Worm (Caenorhabditis elegans) whole organism, midembryonic: ENCODE results near the gene sto-6.

Experiments
- T22C8.4 ChIP-seq: fragments of 200-800 bp; sonication (Bioruptor generic); IDR thresholded peaks from 2 replicates; pipeline ENCODE4 v1.3.6; 2022; ENCODE audit warnings: missing genetic modification characterization, missing compliant biosample characterization
- klf-2 ChIP-seq: fragments of 200-800 bp; sonication (Bioruptor generic); conservative IDR thresholded peaks from 2 replicates; pipeline ENCODE4 v1.3.6; 2022; ENCODE audit warnings: missing genetic modification reagents, missing genetic modification characterization, missing compliant biosample characterization
- med-1 ChIP-seq: sonication (generic microtip); optimal IDR thresholded peaks from 2 replicates; lab custom pipeline; 2017; ENCODE audit warnings: missing genetic modification characterization, mild to moderate bottlenecking, missing compliant biosample characterization, antibody characterized with exemption, missing genetic modification reagents; ENCODE audit not compliant: insufficient read depth
- ref-1 ChIP-seq: fragments of 200-800 bp; sonication (Bioruptor generic); conservative IDR thresholded peaks from 2 replicates; pipeline ENCODE4 v1.3.6; 2022; ENCODE audit warnings: missing genetic modification reagents, missing genetic modification characterization, missing compliant biosample characterization
- tab-1 ChIP-seq: fragments of 200-800 bp; sonication (Bioruptor generic); IDR thresholded peaks from 2 replicates; pipeline ENCODE4 v1.3.6; 2022; ENCODE audit warnings: missing genetic modification characterization, missing compliant biosample characterization
- ztf-23 ChIP-seq: fragments of 200-800 bp; sonication (Bioruptor generic); IDR thresholded peaks from 2 replicates; pipeline ENCODE4 v1.3.6; 2022; ENCODE audit warnings: missing genetic modification reagents, missing genetic modification characterization, missing compliant biosample characterization

DNA sequence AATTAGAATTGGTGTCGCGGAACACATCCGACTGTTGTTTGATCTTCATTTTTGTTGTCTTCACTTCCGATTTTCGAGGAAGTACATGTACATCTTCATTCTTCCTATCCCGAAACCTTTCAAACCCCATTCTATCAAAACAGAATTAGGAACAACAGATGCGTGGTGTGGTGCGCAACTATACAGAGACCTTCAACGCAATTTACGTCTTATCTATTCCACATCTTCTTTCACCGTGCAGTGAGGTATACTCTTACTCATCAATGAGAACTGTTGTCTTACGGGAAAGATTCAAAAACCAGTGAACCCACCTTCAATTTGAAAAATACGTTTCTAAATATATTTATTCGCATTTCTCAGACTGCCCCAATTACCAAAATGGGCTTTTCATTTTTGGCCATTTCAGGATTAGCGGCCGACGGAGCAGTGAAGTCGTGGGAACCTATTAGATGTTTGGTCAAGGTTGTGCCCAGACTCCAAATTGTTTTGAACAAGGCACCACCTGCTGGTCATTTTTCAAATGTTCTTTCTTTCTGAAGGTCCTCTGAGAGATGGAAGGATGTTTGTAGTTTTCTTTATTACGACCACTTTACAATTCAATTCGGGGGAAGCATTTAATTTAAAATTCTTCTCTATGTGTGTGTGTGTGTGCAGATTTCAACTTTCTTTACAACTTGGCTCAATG is 25.2 kb upstream of the sto-6 start:
- no peak for TF ChIP-seq med-1 (GFP tag; lab: Kevin White, UChicago)
- no peak for TF ChIP-seq ref-1 (GFP tag; lab: Robert Waterston, UW)
- no peak for TF ChIP-seq tab-1 (GFP tag; lab: Robert Waterston, UW)
- no peak for TF ChIP-seq klf-2 (GFP tag; lab: Robert Waterston, UW)
- no peak for TF ChIP-seq ztf-23 (GFP tag; lab: Robert Waterston, UW)
- no peak for TF ChIP-seq T22C8.4 (GFP tag; lab: Robert Waterston, UW)
